Fruit fly (Drosophila melanogaster): Measurements from ENCODE around the gene CG42729.

Gene CG42729

DNA sequence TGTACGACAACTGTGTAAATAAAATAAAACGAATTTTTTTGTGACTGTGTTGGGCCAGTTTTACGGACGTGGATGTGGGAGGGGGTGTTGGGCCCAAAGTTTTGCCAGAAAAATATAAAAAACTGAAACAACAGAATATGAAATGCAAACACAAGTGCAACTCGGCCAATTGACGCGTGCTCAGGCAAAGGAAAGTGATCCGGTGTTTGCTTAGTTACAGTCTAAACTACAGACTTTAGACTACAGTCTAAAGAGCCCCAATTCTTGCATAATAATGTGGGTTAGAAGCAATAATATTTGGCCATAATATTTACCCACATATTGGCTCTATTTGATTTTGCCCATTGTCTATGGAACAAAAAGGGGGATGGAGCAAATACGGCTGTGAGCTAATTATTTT lies 21.5 kb upstream of the CG42729 start (continued):
- peak in 1 of 2 experiments; percentile 34 for TF ChIP-seq Pdp1 (GFP tag; optimal IDR thresholded peaks at IDR 0.05)
- no peak for TF ChIP-seq Sin3A (optimal IDR thresholded peaks at IDR 0.05)
- no peak for TF ChIP-seq CG6683 (GFP tag; optimal IDR thresholded peaks at IDR 0.05)
- TF ChIP-seq gro (GFP tag; optimal IDR thresholded peaks at IDR 0.05), result peak; percentile 38
- TF ChIP-seq BtbVII (GFP tag; optimal IDR thresholded peaks at IDR 0.05), result peak; percentile 66
- TF ChIP-seq Oaz (GFP tag; IDR thresholded peaks at IDR 0.05), result no peak
- TF ChIP-seq Atf6 (GFP tag; IDR thresholded peaks at IDR 0.05), result 0 out of 2 replicates have a peak, but pooled peaks have one; percentile 15
- TF ChIP-seq CG17361 (GFP tag; IDR thresholded peaks at IDR 0.05), result 0 out of 3 replicates have a peak, but pooled peaks have one; percentile 17
- TF ChIP-seq CG12769 (tag; optimal IDR thresholded peaks at IDR 0.05), result peak; percentile 57
- peak; percentile 42 for TF ChIP-seq CG4328 (GFP tag; optimal IDR thresholded peaks at IDR 0.05)
- peak; percentile 44 for TF ChIP-seq CG6765 (GFP tag; optimal IDR thresholded peaks at IDR 0.05)
- TF ChIP-seq PHDP (tag; optimal IDR thresholded peaks at IDR 0.05), result peak; percentile 26
- TF ChIP-seq exex (tag; optimal IDR thresholded peaks at IDR 0.05), result peak; percentile 7
- peak; percentile 4 for TF ChIP-seq CoRest (tag; optimal IDR thresholded peaks at IDR 0.05)
- TF ChIP-seq Elba2 (GFP tag; optimal IDR thresholded peaks at IDR 0.05), result no peak
- TF ChIP-seq CG18599 (GFP tag; optimal IDR thresholded peaks at IDR 0.05), result peak; percentile 72
- TF ChIP-seq odd (GFP tag; optimal IDR thresholded peaks at IDR 0.05), result peak; percentile 16
- TF ChIP-seq schlank (tag; optimal IDR thresholded peaks at IDR 0.05), result peak; percentile 57
- TF ChIP-seq CG17612 (GFP tag; IDR thresholded peaks at IDR 0.05), result no peak
- no peak for TF ChIP-seq ranshi (GFP tag; IDR thresholded peaks at IDR 0.05)
- no peak for TF ChIP-seq CG1603 (tag; optimal IDR thresholded peaks at IDR 0.05)
- no peak for TF ChIP-seq insv (GFP tag; optimal IDR thresholded peaks at IDR 0.05)
- peak; percentile 57 for TF ChIP-seq CG3281 (GFP tag; optimal IDR thresholded peaks at IDR 0.05)
- peak; percentile 19 for TF ChIP-seq CG13894 (tag; optimal IDR thresholded peaks at IDR 0.05)
- peak; percentile 31 for TF ChIP-seq CG2120 (GFP tag; optimal IDR thresholded peaks at IDR 0.05)
- TF ChIP-seq CG11696 (GFP tag; IDR thresholded peaks at IDR 0.05), result 0 out of 2 replicates have a peak, but pooled peaks have one; percentile 13
- peak; percentile 6 for TF ChIP-seq HmgZ (tag; optimal IDR thresholded peaks at IDR 0.05)
- peak; percentile 74 for TF ChIP-seq caup (GFP tag; optimal IDR thresholded peaks at IDR 0.05; ENCODE audit: severe bottlenecking)
- no peak for TF ChIP-seq CG17385 (GFP tag; optimal IDR thresholded peaks at IDR 0.05)
- no peak for TF ChIP-seq ci (GFP tag; IDR thresholded peaks at IDR 0.05)
- peak; percentile 59 for TF ChIP-seq CG34376 (GFP tag; optimal IDR thresholded peaks at IDR 0.05)
- TF ChIP-seq pfk (GFP tag; optimal IDR thresholded peaks at IDR 0.05), result no peak
- no peak for TF ChIP-seq CG4404 (GFP tag; IDR thresholded peaks at IDR 0.05)
- TF ChIP-seq CrebB (tag; optimal IDR thresholded peaks at IDR 0.05), result peak; percentile 53
- TF ChIP-seq onecut (GFP tag; IDR thresholded peaks at IDR 0.05), result no peak
- TF ChIP-seq CG3065 (GFP tag; optimal IDR thresholded peaks at IDR 0.05), result no peak
- TF ChIP-seq CG6813 (GFP tag; optimal IDR thresholded peaks at IDR 0.05), result peak; percentile 67
- no peak for TF ChIP-seq CG7271 (tag; optimal IDR thresholded peaks at IDR 0.05)
- no peak for TF ChIP-seq al (GFP tag; IDR thresholded peaks at IDR 0.05)
- TF ChIP-seq Asciz (GFP tag; optimal IDR thresholded peaks at IDR 0.05), result peak; percentile 28
- peak; percentile 42 for TF ChIP-seq Hand (GFP tag; optimal IDR thresholded peaks at IDR 0.05)
- TF ChIP-seq trem (tag; optimal IDR thresholded peaks at IDR 0.05), result no peak
- peak; percentile 20 for TF ChIP-seq CG12299 (tag; optimal IDR thresholded peaks at IDR 0.05)
- peak; percentile 4 for TF ChIP-seq grau (tag; optimal IDR thresholded peaks at IDR 0.05)
- TF ChIP-seq Opbp (GFP tag; IDR thresholded peaks at IDR 0.05; ENCODE audit: partially characterized antibody), result no peak
- no peak for TF ChIP-seq maf-S (GFP tag; optimal IDR thresholded peaks at IDR 0.05)
- no peak for TF ChIP-seq lmd (GFP tag; IDR thresholded peaks at IDR 0.05)
- TF ChIP-seq CG7928 (GFP tag; optimal IDR thresholded peaks at IDR 0.05), result peak; percentile 12
- peak; percentile 11 for TF ChIP-seq CG18619 (GFP tag; optimal IDR thresholded peaks at IDR 0.05)
- TF ChIP-seq Meics (GFP tag; optimal IDR thresholded peaks at IDR 0.05), result peak; percentile 53

Data from whole organism, embryonic.